Worm (Caenorhabditis elegans): ENCODE measurements around the gene fbxa-90.
"Not testable (repeated sequence)": the region's sequence is repeated elsewhere in the genome, so short reads cannot be mapped to it uniquely, and the experiment has no call there.

The fbxa-90 gene

DNA sequence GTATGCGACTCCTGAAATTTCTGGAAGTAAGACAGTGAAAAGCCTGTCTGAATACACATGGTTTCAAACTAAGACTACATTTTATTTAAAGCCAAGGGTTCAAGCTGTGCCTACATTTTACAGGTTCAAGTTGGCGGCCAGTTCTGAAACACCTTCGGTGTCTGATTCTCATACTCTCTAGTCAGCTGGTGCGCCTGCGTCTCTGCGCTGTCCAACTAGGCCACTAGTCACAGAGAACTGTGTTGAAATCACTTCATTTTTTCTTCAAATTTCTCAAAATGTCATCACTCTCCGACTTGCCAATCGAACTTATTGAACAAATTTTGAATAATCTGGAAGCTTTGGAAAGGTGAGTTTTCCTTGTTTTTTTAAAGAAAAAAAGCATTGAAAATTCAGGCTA lies at the start of gene fbxa-90:
Gene fbxa-90, plus strand, starts transcription at position 179 of the 400 bp plus-strand sequence.
- TF ChIP-seq aly-1 (tag; optimal IDR thresholded peaks at IDR 0.05) (no peak), ama-1 (optimal IDR thresholded peaks at IDR 0.05) (no peak), scrt-1 (GFP tag; IDR thresholded peaks at IDR 0.05) (no peak), pes-1 (GFP tag; IDR thresholded peaks at IDR 0.05) (no peak), ceh-36 (tag; optimal IDR thresholded peaks at IDR 0.05) (no peak), tra-4 (tag; optimal IDR thresholded peaks at IDR 0.05) (no peak), hnd-1 (tag; optimal IDR thresholded peaks at IDR 0.05) (no peak), F13C5.2 (tag; optimal IDR thresholded peaks at IDR 0.05) (no peak), sea-1 (GFP tag; conservative IDR thresholded peaks at IDR 0.05) (no peak), tbx-37 (GFP tag; conservative IDR thresholded peaks at IDR 0.05) (no peak), tbx-11 (GFP tag; IDR thresholded peaks at IDR 0.05) (no peak), ceh-13 (GFP tag; optimal IDR thresholded peaks at IDR 0.05) (no peak), B0310.2 (tag; optimal IDR thresholded peaks at IDR 0.05) (no peak), hmbx-1 (tag; optimal IDR thresholded peaks at IDR 0.05) (no peak), ets-7 (tag; optimal IDR thresholded peaks at IDR 0.05) (no peak)

DNA sequence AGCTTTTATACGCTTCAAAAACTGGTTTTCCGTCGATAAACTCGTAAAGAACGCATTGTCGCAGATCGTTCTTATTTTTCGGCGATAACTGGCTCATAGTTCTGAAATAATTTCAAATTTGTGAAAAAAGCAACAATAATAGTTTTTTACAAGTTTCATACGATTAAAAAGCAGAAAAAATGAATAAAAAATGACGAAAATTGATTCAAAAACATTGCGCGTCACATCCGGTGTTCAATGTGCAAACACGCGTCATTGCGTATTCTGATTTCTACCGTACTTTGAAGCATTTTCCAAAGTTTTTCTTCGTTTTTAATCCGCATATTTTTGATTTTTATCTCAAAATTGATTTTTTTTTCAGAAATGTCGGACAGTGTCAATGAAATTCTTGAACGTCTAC lies 48.2 kb upstream of the fbxa-90 start, which contains the start of the genes fbxa-206 and Y102A5C.2:
Gene fbxa-206, minus strand, starts transcription at position 101 of the 400 bp plus-strand sequence.
Gene Y102A5C.2, plus strand, starts transcription at position 354 of the 400 bp plus-strand sequence.
- TF ChIP-seq ets-7 (tag; optimal IDR thresholded peaks at IDR 0.05) (no peak), hnd-1 (tag; optimal IDR thresholded peaks at IDR 0.05) (no peak), B0310.2 (tag; optimal IDR thresholded peaks at IDR 0.05) (no peak), flt-1 (GFP tag; IDR thresholded peaks at IDR 0.05) (no peak), aly-1 (tag; optimal IDR thresholded peaks at IDR 0.05) (no peak), pes-1 (GFP tag; IDR thresholded peaks at IDR 0.05) (no peak), ceh-13 (GFP tag; optimal IDR thresholded peaks at IDR 0.05) (no peak), tbx-11 (GFP tag; IDR thresholded peaks at IDR 0.05) (no peak), ama-1 (optimal IDR thresholded peaks at IDR 0.05) (no peak), F13C5.2 (tag; optimal IDR thresholded peaks at IDR 0.05) (no peak), tbx-37 (GFP tag; conservative IDR thresholded peaks at IDR 0.05) (no peak), hmg-4 (GFP tag; optimal IDR thresholded peaks at IDR 0.05) (no peak), sea-1 (GFP tag; conservative IDR thresholded peaks at IDR 0.05) (no peak), ceh-36 (tag; optimal IDR thresholded peaks at IDR 0.05) (no peak), hmbx-1 (tag; optimal IDR thresholded peaks at IDR 0.05) (no peak), tra-4 (tag; optimal IDR thresholded peaks at IDR 0.05) (no peak), scrt-1 (GFP tag; IDR thresholded peaks at IDR 0.05) (no peak)

DNA sequence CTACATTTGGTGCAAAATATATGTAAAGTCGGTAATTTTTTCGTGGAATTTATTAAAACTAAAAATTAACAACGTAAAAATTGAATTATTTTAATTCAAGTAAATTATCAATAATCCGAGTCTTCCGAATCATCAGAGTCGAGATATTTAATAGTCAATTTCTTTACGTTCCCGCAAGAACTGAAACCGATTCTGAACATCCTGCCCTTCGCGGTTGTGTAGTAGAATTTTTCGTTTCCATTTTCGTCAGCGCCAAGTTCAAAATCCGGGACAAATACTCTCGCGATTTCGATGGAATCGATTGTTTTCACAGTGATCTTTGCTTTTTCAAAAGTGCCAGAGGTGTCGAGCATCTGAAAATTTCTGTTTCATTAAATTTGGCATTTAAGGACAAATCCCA lies 46.9 kb upstream of the fbxa-90 start:
- TF ChIP-seq ets-7 (tag; optimal IDR thresholded peaks at IDR 0.05): no peak
- no peak for TF ChIP-seq hmg-4 (GFP tag; optimal IDR thresholded peaks at IDR 0.05)
- TF ChIP-seq F13C5.2 (tag; optimal IDR thresholded peaks at IDR 0.05): no peak
- TF ChIP-seq aly-1 (tag; optimal IDR thresholded peaks at IDR 0.05): no peak
- TF ChIP-seq hmbx-1 (tag; optimal IDR thresholded peaks at IDR 0.05): no peak
- no peak for TF ChIP-seq hnd-1 (tag; optimal IDR thresholded peaks at IDR 0.05)
- TF ChIP-seq ama-1 (optimal IDR thresholded peaks at IDR 0.05): no peak
- no peak for TF ChIP-seq tra-4 (tag; optimal IDR thresholded peaks at IDR 0.05)
- no peak for TF ChIP-seq tbx-11 (GFP tag; IDR thresholded peaks at IDR 0.05)
- no peak for TF ChIP-seq tbx-37 (GFP tag; conservative IDR thresholded peaks at IDR 0.05)
- TF ChIP-seq flt-1 (GFP tag; IDR thresholded peaks at IDR 0.05): no peak
- TF ChIP-seq ceh-13 (GFP tag; optimal IDR thresholded peaks at IDR 0.05): no peak
- TF ChIP-seq ceh-36 (tag; optimal IDR thresholded peaks at IDR 0.05): no peak
- TF ChIP-seq pes-1 (GFP tag; IDR thresholded peaks at IDR 0.05): no peak
- TF ChIP-seq sea-1 (GFP tag; conservative IDR thresholded peaks at IDR 0.05): no peak
- TF ChIP-seq scrt-1 (GFP tag; IDR thresholded peaks at IDR 0.05): no peak
- TF ChIP-seq B0310.2 (tag; optimal IDR thresholded peaks at IDR 0.05): no peak

DNA sequence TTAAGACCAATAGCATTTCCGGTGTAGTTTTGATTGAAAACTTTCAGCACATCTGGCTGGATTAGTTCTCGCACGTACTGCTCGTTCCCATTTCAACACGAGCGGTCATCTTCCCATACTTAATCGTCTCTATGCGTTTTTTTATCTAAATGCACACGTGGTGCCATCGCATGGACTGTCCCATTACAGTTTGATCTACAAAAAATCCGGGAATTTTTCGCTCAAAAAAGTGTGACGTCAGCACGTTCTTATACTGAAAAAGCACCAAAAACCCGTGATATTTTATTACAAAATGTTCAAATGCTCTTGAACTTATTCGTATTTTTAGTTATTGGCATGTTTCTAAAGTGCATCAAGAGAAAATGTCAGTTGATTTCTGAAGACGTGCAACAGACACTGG lies 44.7 kb upstream of the fbxa-90 start, which contains the start of gene Y102A5C.4:
Gene Y102A5C.4, plus strand, starts transcription at position 301 of the 400 bp plus-strand sequence.
- TF ChIP-seq tbx-11 (GFP tag; IDR thresholded peaks at IDR 0.05) (no peak), aly-1 (tag; optimal IDR thresholded peaks at IDR 0.05) (no peak), hmg-4 (GFP tag; optimal IDR thresholded peaks at IDR 0.05) (no peak), ceh-36 (tag; optimal IDR thresholded peaks at IDR 0.05) (no peak), pes-1 (GFP tag; IDR thresholded peaks at IDR 0.05) (no peak), ets-7 (tag; optimal IDR thresholded peaks at IDR 0.05) (no peak), scrt-1 (GFP tag; IDR thresholded peaks at IDR 0.05) (no peak), hmbx-1 (tag; optimal IDR thresholded peaks at IDR 0.05) (no peak), hnd-1 (tag; optimal IDR thresholded peaks at IDR 0.05) (no peak), ama-1 (optimal IDR thresholded peaks at IDR 0.05) (no peak)

DNA sequence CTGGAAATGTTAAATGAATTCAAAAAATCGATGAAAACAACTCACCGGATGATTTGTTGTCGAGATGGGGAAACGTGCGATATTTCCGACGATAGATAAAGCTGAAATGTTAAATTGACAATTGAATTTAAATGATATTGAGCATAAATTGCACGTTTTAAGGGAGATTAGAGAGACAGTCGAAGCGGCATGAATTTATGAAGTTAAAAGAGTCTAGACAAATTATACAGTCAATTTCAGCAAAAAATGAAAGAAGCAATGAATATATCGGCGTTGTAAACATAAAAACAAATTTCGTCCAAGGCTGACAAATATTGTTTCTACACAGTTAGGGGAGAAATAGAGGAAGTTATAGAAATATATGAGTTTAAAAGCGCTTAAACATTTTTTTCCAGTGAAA lies 39.3 kb upstream of the fbxa-90 start, which contains the start of gene Y102A5C.36:
Gene Y102A5C.36, minus strand, starts transcription at position 101 of the 400 bp plus-strand sequence.
- TF ChIP-seq ets-7 (tag; optimal IDR thresholded peaks at IDR 0.05): no peak
- TF ChIP-seq scrt-1 (GFP tag; IDR thresholded peaks at IDR 0.05): no peak
- TF ChIP-seq B0310.2 (tag; optimal IDR thresholded peaks at IDR 0.05): no peak
- TF ChIP-seq ceh-13 (GFP tag; optimal IDR thresholded peaks at IDR 0.05): no peak
- TF ChIP-seq ceh-36 (tag; optimal IDR thresholded peaks at IDR 0.05): no peak
- no peak for TF ChIP-seq flt-1 (GFP tag; IDR thresholded peaks at IDR 0.05)
- TF ChIP-seq F13C5.2 (tag; optimal IDR thresholded peaks at IDR 0.05): no peak
- no peak for TF ChIP-seq tra-4 (tag; optimal IDR thresholded peaks at IDR 0.05)
- TF ChIP-seq tbx-11 (GFP tag; IDR thresholded peaks at IDR 0.05): no peak
- TF ChIP-seq hnd-1 (tag; optimal IDR thresholded peaks at IDR 0.05): no peak

DNA sequence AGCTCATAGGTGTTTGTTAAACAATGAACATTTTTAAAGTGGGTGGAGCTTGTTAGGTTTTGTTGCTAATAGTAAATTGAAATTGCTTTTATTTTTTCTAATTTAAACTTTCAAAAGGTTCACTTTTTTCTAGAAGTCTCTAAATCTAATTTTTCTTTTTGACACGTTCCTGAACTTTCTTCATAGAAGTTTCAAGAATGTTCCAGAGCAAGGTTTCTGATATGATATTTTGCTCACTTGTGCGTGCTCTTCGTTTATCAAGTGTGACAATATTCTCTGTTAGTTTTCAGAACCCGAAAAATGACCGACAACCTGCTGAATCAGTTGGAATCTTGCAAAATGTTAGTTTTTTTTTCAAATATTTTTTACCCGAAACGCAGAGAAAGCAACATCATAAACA lies 27.9 kb upstream of the fbxa-90 start, which contains the start of gene fbxa-148:
Gene fbxa-148, plus strand, starts transcription at position 301 of the 400 bp plus-strand sequence.
- not testable (repeated sequence) for TF ChIP-seq ama-1 (optimal IDR thresholded peaks at IDR 0.05); tbx-37 (GFP tag; conservative IDR thresholded peaks at IDR 0.05); F13C5.2 (tag; optimal IDR thresholded peaks at IDR 0.05)

DNA sequence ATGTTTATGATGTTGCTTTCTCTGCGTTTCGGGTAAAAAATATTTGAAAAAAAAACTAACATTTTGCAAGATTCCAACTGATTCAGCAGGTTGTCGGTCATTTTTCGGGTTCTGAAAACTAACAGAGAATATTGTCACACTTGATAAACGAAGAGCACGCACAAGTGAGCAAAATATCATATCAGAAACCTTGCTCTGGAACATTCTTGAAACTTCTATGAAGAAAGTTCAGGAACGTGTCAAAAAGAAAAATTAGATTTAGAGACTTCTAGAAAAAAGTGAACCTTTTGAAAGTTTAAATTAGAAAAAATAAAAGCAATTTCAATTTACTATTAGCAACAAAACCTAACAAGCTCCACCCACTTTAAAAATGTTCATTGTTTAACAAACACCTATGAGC lies 18.6 kb upstream of the fbxa-90 start, which contains the start of gene fbxa-112:
Gene fbxa-112, minus strand, starts transcription at position 101 of the 400 bp plus-strand sequence.
- not testable (repeated sequence) for TF ChIP-seq tbx-11 (GFP tag; IDR thresholded peaks at IDR 0.05); pes-1 (GFP tag; IDR thresholded peaks at IDR 0.05); ceh-13 (GFP tag; optimal IDR thresholded peaks at IDR 0.05)
